Worm (Caenorhabditis elegans) whole organism, young adult: ENCODE results near the gene gcy-32.

Source experiments
- B0336.3 ChIP-seq: fragments of 200-800 bp; sonication (Bioruptor generic); IDR thresholded peaks from 2 replicates; pipeline ENCODE4 v1.3.6; 2022; ENCODE audit warnings: missing genetic modification characterization, missing compliant biosample characterization
- hmg-20 ChIP-seq: fragments of 200-800 bp; sonication (Bioruptor generic); IDR thresholded peaks from 2 replicates; pipeline ENCODE4 v1.3.6; 2022; ENCODE audit warnings: missing genetic modification reagents, missing genetic modification characterization, missing compliant biosample characterization
- snpc-3.4 ChIP-seq: sonication (generic microtip); optimal IDR thresholded peaks from 2 replicates; lab custom pipeline; 2017; ENCODE audit warnings: missing genetic modification characterization, mild to moderate bottlenecking, missing compliant biosample characterization, antibody characterized with exemption, moderate library complexity, missing genotype, missing genetic modification reagents
- ztf-6 ChIP-seq: fragments of 200-800 bp; sonication (Bioruptor generic); IDR thresholded peaks from 2 replicates; pipeline ENCODE4 v1.3.6; 2022; ENCODE audit warnings: missing genetic modification reagents, missing genetic modification characterization, missing compliant biosample characterization

- TF ChIP-seq hmg-20 (GFP tag; lab: Robert Waterston, UW), result no peak
- TF ChIP-seq ztf-6 (GFP tag; lab: Robert Waterston, UW), result no peak
- TF ChIP-seq snpc-3.4, result no peak
- no peak for TF ChIP-seq B0336.3
Measured at ce11 chrV:13949752-13950151, 34.5 kb upstream of the gcy-32 start, which contains the start of gene R10D12.7.
